Worm (Caenorhabditis elegans): ENCODE data around the gene lips-10.

DNA sequence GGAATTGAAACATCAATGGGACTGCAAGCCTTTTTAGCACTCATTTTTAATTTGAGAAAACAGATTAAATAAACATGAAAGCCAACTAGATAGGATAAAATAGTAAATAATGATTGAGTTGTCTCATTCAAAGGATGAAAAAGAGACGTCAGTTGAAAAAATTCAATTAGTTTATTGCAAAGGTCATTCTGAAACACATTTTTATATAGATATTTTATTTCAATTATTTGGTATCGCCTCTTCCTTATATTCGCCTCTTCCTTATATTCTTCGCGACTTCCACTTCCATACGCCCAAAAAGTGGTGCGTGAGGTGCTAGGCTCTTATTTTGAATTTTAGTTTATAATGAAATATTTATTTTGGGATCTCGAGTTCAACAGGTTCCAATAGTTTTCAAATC, 4.0 kb upstream of the lips-10 start, which contains the start of gene acp-4:
- TF ChIP-seq drap-1 (GFP tag; optimal IDR thresholded peaks at IDR 0.05) = no peak
- TF ChIP-seq snpc-4 (tag; optimal IDR thresholded peaks at IDR 0.05) = no peak
- no peak for TF ChIP-seq ztf-11 (tag; optimal IDR thresholded peaks at IDR 0.05)
- no peak for TF ChIP-seq nhr-237 (tag; optimal IDR thresholded peaks at IDR 0.05)
- no peak for TF ChIP-seq mab-5 (tag; optimal IDR thresholded peaks at IDR 0.05)
- TF ChIP-seq lin-32 (GFP tag; optimal IDR thresholded peaks at IDR 0.05) = no peak
- TF ChIP-seq flh-1 (GFP tag; optimal IDR thresholded peaks at IDR 0.05) = no peak
- TF ChIP-seq lsy-2 (tag; optimal IDR thresholded peaks at IDR 0.05) = no peak
- no peak for TF ChIP-seq hlh-1 (tag; optimal IDR thresholded peaks at IDR 0.05)
- TF ChIP-seq unc-62 (GFP tag; optimal IDR thresholded peaks at IDR 0.05) = no peak
- no peak for TF ChIP-seq zip-8 (tag; optimal IDR thresholded peaks at IDR 0.05)
- TF ChIP-seq ham-2 (GFP tag; optimal IDR thresholded peaks at IDR 0.05) = no peak
